Fruit fly (Drosophila melanogaster) whole organism, embryonic: ENCODE data around the gene Papss.

Source experiments
- ara ChIP-seq: fragments of 200-800 bp; sonication (Bioruptor generic); IDR thresholded peaks from 2 replicates; pipeline ENCODE4 v1.3.6; 2022; ENCODE audit warnings: missing biosample characterization, missing genetic modification characterization
- pan ChIP-seq, 4 experiments: fragments of >200 bp in 3 of 4; fragments of 200-800 bp in 1 of 4; sonication (Bioruptor generic) in 1 of 4; optimal IDR thresholded peaks in 3 of 4; IDR thresholded peaks in 1 of 4; 2 replicates each; pipeline versions ENCODE4 v1.3.6 to Lab custom; 2017 to 2022; ENCODE audit warnings: missing biosample characterization in 2 of 4, missing genetic modification characterization in 2 of 4, mixed read lengths in 1 of 4
- sens-2 ChIP-seq: fragments of 200-800 bp; sonication (Bioruptor generic); IDR thresholded peaks from 2 replicates; pipeline ENCODE4 v1.3.6; 2022; ENCODE audit warnings: missing biosample characterization, missing genetic modification characterization
- sqz ChIP-seq: fragments of 200-800 bp; sonication (Bioruptor generic); optimal IDR thresholded peaks from 3 replicates; lab custom pipeline; 2018; ENCODE audit warnings: missing biosample characterization, mild to moderate bottlenecking, missing genetic modification characterization

- TF ChIP-seq sens-2 (no peak), pan (optimal IDR thresholded peaks at IDR 0.05; lab: Kevin White, UChicago) (no peak), pan (GFP tag; optimal IDR thresholded peaks at IDR 0.05 in 1 of 2, IDR thresholded peaks at IDR 0.05 in 1 of 2) (no peak), sqz (GFP tag; lab: Kevin White, UChicago) (no peak), ara (GFP tag; lab: Robert Waterston, UW) (no peak)
Observed at dm6 chr3L:19906148-19906752, 61.2 kb downstream of the Papss start.
